Worm (Caenorhabditis elegans) whole organism, late embryonic: Measurements from ENCODE around the gene C47E12.13.

Experiments used
- C08G9.2 ChIP-seq: sonication (generic microtip); optimal IDR thresholded peaks from 2 replicates; lab custom pipeline; 2016; ENCODE audit warnings: mild to moderate bottlenecking, missing genetic modification characterization, moderate library complexity, missing compliant biosample characterization
- C38D4.7 ChIP-seq: fragments of 200-800 bp; sonication (Bioruptor generic); optimal IDR thresholded peaks from 2 replicates; lab custom pipeline; 2018; ENCODE audit warnings: mild to moderate bottlenecking, missing genetic modification characterization, moderate library complexity, missing compliant biosample characterization
- F13H6.1 ChIP-seq: sonication (generic microtip); optimal IDR thresholded peaks from 2 replicates; lab custom pipeline; 2016; ENCODE audit warnings: missing genetic modification characterization, missing compliant biosample characterization
- K02D7.2 ChIP-seq: sonication (generic microtip); optimal IDR thresholded peaks from 2 replicates; lab custom pipeline; 2017; ENCODE audit warnings: mild to moderate bottlenecking, missing genetic modification characterization, missing compliant biosample characterization
- K09A11.1 ChIP-seq: sonication (generic microtip); optimal IDR thresholded peaks from 2 replicates; lab custom pipeline; 2017; ENCODE audit warnings: antibody characterized with exemption, mild to moderate bottlenecking, missing genetic modification characterization, missing compliant biosample characterization; ENCODE audit not compliant: insufficient read depth
- T23F11.4 ChIP-seq: fragments of 200-800 bp; sonication (Bioruptor generic); optimal IDR thresholded peaks from 2 replicates; lab custom pipeline; 2018; ENCODE audit warnings: mild to moderate bottlenecking, missing genetic modification characterization, missing compliant biosample characterization
- Y22D7AL.16 ChIP-seq: sonication (generic microtip); optimal IDR thresholded peaks from 2 replicates; lab custom pipeline; 2016; ENCODE audit warnings: missing genetic modification characterization, missing compliant biosample characterization
- ceh-19 ChIP-seq: fragments of 200-800 bp; sonication (Bioruptor generic); optimal IDR thresholded peaks from 2 replicates; lab custom pipeline; 2018; ENCODE audit warnings: mild to moderate bottlenecking, missing genetic modification characterization, missing compliant biosample characterization
- ceh-2 ChIP-seq: sonication (generic microtip); optimal IDR thresholded peaks from 2 replicates; lab custom pipeline; 2016; ENCODE audit warnings: missing genotype, missing genetic modification characterization, missing compliant biosample characterization
- ceh-31 ChIP-seq: sonication (generic microtip); optimal IDR thresholded peaks from 2 replicates; lab custom pipeline; 2016; ENCODE audit warnings: missing genetic modification characterization, missing compliant biosample characterization
- ceh-34 ChIP-seq: sonication (generic microtip); optimal IDR thresholded peaks from 2 replicates; lab custom pipeline; 2016; ENCODE audit warnings: mild to moderate bottlenecking, missing genetic modification characterization, missing compliant biosample characterization
- ceh-48 ChIP-seq: sonication (generic microtip); optimal IDR thresholded peaks from 2 replicates; lab custom pipeline; 2016; ENCODE audit warnings: missing genetic modification characterization, inconsistent platforms, missing compliant biosample characterization
- che-1 ChIP-seq: sonication (generic microtip); optimal IDR thresholded peaks from 2 replicates; lab custom pipeline; 2016; ENCODE audit warnings: mild to moderate bottlenecking, missing genetic modification characterization, missing compliant biosample characterization
- dmd-4 ChIP-seq: sonication (generic microtip); optimal IDR thresholded peaks from 2 replicates; lab custom pipeline; 2016; ENCODE audit warnings: borderline replicate concordance, missing genetic modification characterization, missing compliant biosample characterization
- dve-1 ChIP-seq: sonication (generic microtip); optimal IDR thresholded peaks from 2 replicates; lab custom pipeline; 2017; ENCODE audit warnings: antibody characterized with exemption, mild to moderate bottlenecking, missing genetic modification characterization, missing compliant biosample characterization
- elt-2 ChIP-seq: sonication (generic microtip); optimal IDR thresholded peaks from 2 replicates; lab custom pipeline; 2016; ENCODE audit warnings: missing genetic modification reagents, missing genetic modification characterization, missing compliant biosample characterization
- elt-4 ChIP-seq: sonication (generic microtip); optimal IDR thresholded peaks from 2 replicates; lab custom pipeline; 2016; ENCODE audit warnings: missing genetic modification characterization, missing compliant biosample characterization
- eyg-1 ChIP-seq: sonication (generic microtip); optimal IDR thresholded peaks from 2 replicates; lab custom pipeline; 2016; ENCODE audit warnings: missing genotype, missing genetic modification characterization, missing compliant biosample characterization
- hlh-15 ChIP-seq: sonication (generic microtip); optimal IDR thresholded peaks from 2 replicates; lab custom pipeline; 2016; ENCODE audit warnings: missing genetic modification characterization, missing compliant biosample characterization
- hlh-6 ChIP-seq: sonication (generic microtip); optimal IDR thresholded peaks from 2 replicates; lab custom pipeline; 2016; ENCODE audit warnings: missing genotype, missing genetic modification characterization, missing compliant biosample characterization
- hlh-8 ChIP-seq: sonication (generic microtip); optimal IDR thresholded peaks from 2 replicates; lab custom pipeline; 2016; ENCODE audit warnings: missing genotype, missing genetic modification characterization, missing compliant biosample characterization
- lin-11 ChIP-seq: fragments of 200-800 bp; sonication (Bioruptor generic); optimal IDR thresholded peaks from 2 replicates; lab custom pipeline; 2018; ENCODE audit warnings: mild to moderate bottlenecking, missing genetic modification characterization, missing compliant biosample characterization
- madf-2 ChIP-seq: sonication (generic microtip); optimal IDR thresholded peaks from 2 replicates; lab custom pipeline; 2017; ENCODE audit warnings: missing genetic modification characterization, missing compliant biosample characterization
- mec-3 ChIP-seq: sonication (generic microtip); optimal IDR thresholded peaks from 2 replicates; lab custom pipeline; 2016; ENCODE audit warnings: borderline replicate concordance, missing genetic modification characterization, missing compliant biosample characterization
- pag-3 ChIP-seq: sonication (generic microtip); optimal IDR thresholded peaks from 2 replicates; lab custom pipeline; 2016; ENCODE audit warnings: missing compliant biosample characterization, missing genetic modification characterization, borderline replicate concordance
- pax-1 ChIP-seq: fragments of 150-350 bp; optimal IDR thresholded peaks from 2 replicates; lab custom pipeline; 2014; ENCODE audit warnings: missing biosample characterization, missing genetic modification characterization
- pha-2 ChIP-seq: sonication (generic microtip); optimal IDR thresholded peaks from 2 replicates; lab custom pipeline; 2017; ENCODE audit warnings: mild to moderate bottlenecking, missing genetic modification characterization, missing compliant biosample characterization
- pha-4 ChIP-seq: fragments of 150-350 bp; optimal IDR thresholded peaks from 2 replicates; lab custom pipeline; 2018; ENCODE audit warnings: missing biosample characterization, missing genetic modification reagents, missing genetic modification characterization
- pqm-1 ChIP-seq: sonication (generic microtip); optimal IDR thresholded peaks from 2 replicates; lab custom pipeline; 2016; ENCODE audit warnings: missing genetic modification characterization, missing compliant biosample characterization
- sox-2 ChIP-seq: fragments of 200-800 bp; sonication (Bioruptor generic); IDR thresholded peaks from 2 replicates; pipeline ENCODE4 v1.3.6; 2022; ENCODE audit warnings: missing genetic modification reagents, missing genetic modification characterization, missing compliant biosample characterization
- tbx-7 ChIP-seq: sonication (generic microtip); optimal IDR thresholded peaks from 2 replicates; lab custom pipeline; 2016; ENCODE audit warnings: missing genotype, missing genetic modification characterization, missing compliant biosample characterization
- ttx-3 ChIP-seq: sonication (generic microtip); optimal IDR thresholded peaks from 2 replicates; lab custom pipeline; 2016; ENCODE audit warnings: missing genetic modification reagents, missing genetic modification characterization, missing compliant biosample characterization
- unc-3 ChIP-seq, 2 experiments: fragments of 200-800 bp in 1 of 2; sonication (Bioruptor generic) in 1 of 2; sonication (generic microtip) in 1 of 2; conservative IDR thresholded peaks in 1 of 2; optimal IDR thresholded peaks in 1 of 2; 2 replicates each; pipeline versions ENCODE4 v1.3.6 to Lab custom; 2016 to 2022; ENCODE audit warnings: missing compliant biosample characterization in 2 of 2, missing genetic modification characterization in 2 of 2, missing genetic modification reagents in 1 of 2
- unc-42 ChIP-seq: sonication (generic microtip); optimal IDR thresholded peaks from 2 replicates; lab custom pipeline; 2016; ENCODE audit warnings: missing genotype, missing genetic modification characterization, missing compliant biosample characterization
- unc-55 ChIP-seq: sonication (generic microtip); optimal IDR thresholded peaks from 2 replicates; lab custom pipeline; 2017; ENCODE audit warnings: missing biosample characterization, missing genetic modification reagents, missing genetic modification characterization
- zip-5 ChIP-seq: sonication (generic microtip); optimal IDR thresholded peaks from 2 replicates; lab custom pipeline; 2016; ENCODE audit warnings: missing genetic modification characterization, missing compliant biosample characterization

Gene C47E12.13

DNA sequence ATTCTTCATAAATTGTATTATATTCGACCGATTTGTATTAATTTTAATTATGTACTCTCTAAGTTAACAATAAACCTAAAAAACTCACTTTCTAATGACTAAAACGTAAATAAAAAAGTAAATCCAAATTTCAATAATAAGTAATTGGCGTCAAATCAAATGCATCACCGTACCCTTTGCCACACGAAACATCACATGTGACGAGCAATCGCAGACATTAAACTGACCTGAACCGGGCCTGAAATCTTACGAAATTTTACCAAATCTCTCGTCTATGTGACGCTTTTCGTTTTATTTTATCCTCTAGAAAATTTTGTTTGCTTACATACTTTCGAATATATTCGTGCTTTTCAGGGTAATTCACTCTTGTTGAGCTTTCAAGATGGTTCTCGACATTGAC, 3.3 kb downstream of the C47E12.13 start, which contains the start of the genes C47E12.2 and sars-1:
Gene C47E12.2 (minus strand): TSS at position 131 of the 400 bp plus-strand sequence.
Gene sars-1 (plus strand): TSS at position 355 of the 400 bp plus-strand sequence.
- TF ChIP-seq ceh-2 (tag; lab: Kevin White, UChicago) = no peak
- TF ChIP-seq pax-1 = no peak
- no peak for TF ChIP-seq hlh-6 (tag; lab: Kevin White, UChicago)
- TF ChIP-seq unc-55 (GFP tag; lab: Kevin White, UChicago) = no peak
- TF ChIP-seq ttx-3 (tag; lab: Kevin White, UChicago) = no peak
- TF ChIP-seq pha-4 = no peak
- TF ChIP-seq che-1 (tag; lab: Kevin White, UChicago) = no peak
- TF ChIP-seq hlh-15 = no peak
- no peak for TF ChIP-seq pha-2 (tag; lab: Kevin White, UChicago)
- no peak for TF ChIP-seq ceh-48 (tag; lab: Kevin White, UChicago)
- TF ChIP-seq eyg-1 (tag; lab: Kevin White, UChicago) = no peak
- TF ChIP-seq Y22D7AL.16 = no peak
- no peak for TF ChIP-seq ceh-19
- TF ChIP-seq dve-1 (tag; lab: Kevin White, UChicago) = no peak
- no peak for TF ChIP-seq ceh-34 (tag; lab: Kevin White, UChicago)
- TF ChIP-seq sox-2 (GFP tag; lab: Robert Waterston, UW) = no peak
- TF ChIP-seq K02D7.2 (tag; lab: Kevin White, UChicago) = no peak
- no peak for TF ChIP-seq mec-3 (tag; lab: Kevin White, UChicago)
- no peak for TF ChIP-seq C38D4.7 (GFP tag; lab: Kevin White, UChicago)

DNA sequence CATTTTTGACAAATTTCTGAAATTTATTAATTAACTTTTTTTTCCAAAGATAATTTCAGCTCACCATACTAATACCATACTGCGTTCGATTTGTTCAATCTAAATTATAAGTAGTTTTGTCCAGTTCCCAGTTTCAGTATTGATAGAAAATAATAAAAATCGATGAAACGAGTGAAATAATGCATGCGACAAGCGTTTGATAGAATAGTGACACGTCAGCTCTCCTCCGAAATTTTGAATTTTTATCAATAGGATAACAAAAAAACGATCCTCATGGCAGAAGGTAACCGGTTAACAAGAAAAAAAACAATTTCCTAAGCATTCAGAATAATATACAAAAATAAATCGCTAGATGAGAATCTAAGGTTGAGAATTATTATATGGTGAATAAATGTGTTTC, 4.9 kb downstream of the C47E12.13 start, which contains the start of gene C47E12.3:
Gene C47E12.3 (minus strand): TSS at position 101 of the 400 bp plus-strand sequence.
- TF ChIP-seq eyg-1 (tag; lab: Kevin White, UChicago) = no peak

- TF ChIP-seq elt-2 (tag; lab: Kevin White, UChicago) (peak; percentile 6), dve-1 (tag; lab: Kevin White, UChicago) (no peak)
These were observed 8.0 kb downstream of the C47E12.13 start, which contains the start of gene pyp-1 for ce11 chrIV:9998487-9999218. pyp-1 (minus strand) TSS chrIV:9998925.

DNA sequence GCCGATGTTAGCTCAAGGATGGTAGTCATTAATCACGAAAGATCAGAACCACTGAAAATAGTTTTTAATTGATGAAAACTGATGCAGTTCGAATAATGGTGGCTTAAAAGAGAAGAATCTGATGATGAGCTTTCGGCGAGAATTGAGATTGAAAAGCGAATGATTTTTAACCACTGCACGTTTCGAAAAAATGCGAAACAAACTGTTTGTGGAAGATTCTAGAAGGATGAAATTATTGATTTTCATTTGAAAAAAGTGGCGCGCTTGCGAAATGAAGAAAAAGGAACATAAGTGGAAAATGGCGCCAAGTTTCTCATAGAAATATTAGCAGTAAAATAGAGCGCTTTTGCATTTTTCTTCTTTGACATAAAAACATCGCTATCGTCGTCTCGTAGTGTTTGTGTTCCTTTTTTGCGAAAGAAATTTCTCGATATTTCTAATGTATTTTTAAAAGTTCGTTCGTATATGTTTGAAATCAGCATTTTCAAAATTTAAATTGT, 11.7 kb downstream of the C47E12.13 start, which contains the start of gene uba-1:
Gene uba-1 (minus strand): TSS at position 51 of the 500 bp plus-strand sequence.
- TF ChIP-seq dmd-4 (no peak), F13H6.1 (no peak), che-1 (tag; lab: Kevin White, UChicago) (no peak), ceh-2 (tag; lab: Kevin White, UChicago) (no peak), T23F11.4 (no peak), ceh-19 (no peak), lin-11 (tag; lab: Kevin White, UChicago) (no peak), madf-2 (no peak), ceh-34 (tag; lab: Kevin White, UChicago) (no peak), unc-42 (tag; lab: Kevin White, UChicago) (no peak), hlh-8 (tag; lab: Kevin White, UChicago) (no peak), K09A11.1 (tag; lab: Kevin White, UChicago) (no peak), C08G9.2 (tag; lab: Kevin White, UChicago) (no peak), ceh-31 (tag; lab: Kevin White, UChicago) (no peak)

DNA sequence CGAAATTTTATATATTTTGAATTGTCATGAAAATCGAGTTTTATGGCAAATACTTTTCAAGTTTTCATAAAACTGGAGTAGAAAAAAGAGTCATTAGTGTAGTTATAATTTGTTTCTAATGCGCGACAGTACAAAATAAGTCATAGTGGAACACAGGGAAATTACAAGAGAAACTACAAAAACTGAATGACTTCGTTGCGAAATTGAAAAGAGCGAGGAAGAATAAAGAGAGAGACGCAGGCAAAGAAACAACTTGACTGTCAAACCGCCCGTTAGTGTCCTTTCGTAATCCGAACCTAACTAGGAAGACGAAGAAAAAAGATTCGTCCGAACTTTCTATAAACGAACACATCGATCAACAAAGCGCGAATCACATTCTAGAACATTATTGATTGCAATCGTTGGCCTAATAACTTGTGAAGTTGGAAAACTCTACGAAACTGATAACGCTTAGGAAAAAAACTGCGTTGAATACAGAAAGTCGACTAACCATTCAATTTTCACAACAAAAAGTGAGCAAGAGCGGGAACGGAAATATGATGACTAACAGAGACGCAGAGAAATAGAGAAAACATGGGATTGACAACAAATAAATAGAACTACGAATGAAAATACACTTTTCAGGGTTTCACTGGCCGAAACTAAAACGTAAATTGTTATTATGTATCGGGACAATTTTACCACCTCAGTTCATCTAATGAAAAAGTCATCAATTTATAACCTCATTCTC, 13.1 kb downstream of the C47E12.13 start:
- TF ChIP-seq elt-4 (no peak), unc-3 (GFP tag; conservative IDR thresholded peaks at IDR 0.05; lab: Robert Waterston, UW) (no peak), unc-3 (tag; optimal IDR thresholded peaks at IDR 0.05; lab: Kevin White, UChicago) (no peak), pqm-1 (tag; lab: Kevin White, UChicago) (no peak), zip-5 (no peak), Y22D7AL.16 (no peak), lin-11 (tag; lab: Kevin White, UChicago) (no peak), pag-3 (tag; lab: Kevin White, UChicago) (no peak), tbx-7 (tag; lab: Kevin White, UChicago) (no peak), ceh-2 (tag; lab: Kevin White, UChicago) (no peak), ttx-3 (tag; lab: Kevin White, UChicago) (no peak), madf-2 (no peak), hlh-8 (tag; lab: Kevin White, UChicago) (no peak), ceh-48 (tag; lab: Kevin White, UChicago) (no peak), ceh-19 (no peak)
- TF ChIP-seq, all 69 proteins: peak for 0
